Worm (Caenorhabditis elegans) whole organism, L1 larva: ENCODE results near the gene Y119D3B.12.

Experiments
- ama-1 ChIP-seq: fragments of 150-350 bp; optimal IDR thresholded peaks from 2 replicates; lab custom pipeline; 2014
- efl-1 ChIP-seq, 4 experiments: fragments of 150-350 bp; optimal IDR thresholded peaks in 3 of 4; peaks in 1 of 4; 1 replicate in 1 of 4; 2 replicates in 3 of 4; lab custom pipeline; 2014; ENCODE audit warnings: missing biosample characterization in 2 of 4, missing genetic modification characterization in 2 of 4, missing genetic modification reagents in 2 of 4
- lsy-2 ChIP-seq, 2 experiments: fragments of 150-350 bp; optimal IDR thresholded peaks; 2 replicates each; lab custom pipeline; 2014; ENCODE audit warnings: missing biosample characterization in 2 of 2, missing genetic modification characterization in 2 of 2
- nhr-71 ChIP-seq: sonication (generic microtip); optimal IDR thresholded peaks from 2 replicates; lab custom pipeline; 2016; ENCODE audit warnings: mild to moderate bottlenecking, missing genetic modification characterization, moderate library complexity, missing compliant biosample characterization

ce11 chrIII:1230672-1231071 is 28.3 kb downstream of the Y119D3B.12 start:
- TF ChIP-seq nhr-71 (tag; lab: Kevin White, UChicago) (no peak), efl-1 (optimal IDR thresholded peaks at IDR 0.05; lab: Kevin White, UChicago) (no peak), efl-1 (GFP tag; optimal IDR thresholded peaks at IDR 0.05 in 1 of 2; lab: Kevin White, UChicago) (peak in 1 of 2 experiments; percentile 86), lsy-2 (tag; optimal IDR thresholded peaks at IDR 0.05; lab: Kevin White, UChicago) (no peak), ama-1 (lab: Kevin White, UChicago) (no peak)
